Worm (Caenorhabditis elegans) whole organism, L4 larva: ENCODE results near the gene Y105C5B.1.

Experiments used
- R02D3.7 ChIP-seq: fragments of 150-350 bp; sonication (generic microtip); optimal IDR thresholded peaks from 3 replicates; lab custom pipeline; 2014; ENCODE audit warnings: missing biosample characterization, missing genetic modification characterization
- T26A8.4 ChIP-seq: fragments of 200-800 bp; sonication (Bioruptor generic); IDR thresholded peaks from 2 replicates; pipeline ENCODE4 v1.3.6; 2022; ENCODE audit warnings: missing genetic modification characterization, missing compliant biosample characterization
- Y5F2A.4 ChIP-seq: fragments of 200-800 bp; sonication (Bioruptor generic); optimal IDR thresholded peaks from 2 replicates; lab custom pipeline; 2018; ENCODE audit warnings: mild to moderate bottlenecking, missing genetic modification characterization, missing compliant biosample characterization
- aha-1 ChIP-seq: fragments of 150-350 bp; peaks from one replicate; lab custom pipeline; 2014; ENCODE audit warnings: missing biosample characterization, missing genetic modification characterization
- aly-2 ChIP-seq: sonication (generic microtip); optimal IDR thresholded peaks from 2 replicates; lab custom pipeline; 2018; ENCODE audit warnings: missing biosample characterization, missing genetic modification characterization
- attf-4 ChIP-seq: sonication (generic microtip); optimal IDR thresholded peaks from 3 replicates; lab custom pipeline; 2017; ENCODE audit warnings: missing biosample characterization, missing genetic modification characterization
- ceh-44 ChIP-seq: fragments of 200-800 bp; sonication (Bioruptor generic); IDR thresholded peaks from 2 replicates; pipeline ENCODE4 v1.3.6; 2022; ENCODE audit warnings: missing genetic modification reagents, missing genetic modification characterization, missing compliant biosample characterization
- ceh-82 ChIP-seq: sonication (generic microtip); optimal IDR thresholded peaks from 2 replicates; lab custom pipeline; 2017; ENCODE audit warnings: missing biosample characterization, missing genetic modification characterization
- cey-2 ChIP-seq: sonication (generic microtip); optimal IDR thresholded peaks from 3 replicates; lab custom pipeline; 2017; ENCODE audit warnings: missing genetic modification characterization, mild to moderate bottlenecking, missing compliant biosample characterization, antibody characterized with exemption, borderline replicate concordance; ENCODE audit not compliant: insufficient read depth
- daf-12 ChIP-seq: fragments of 150-350 bp; optimal IDR thresholded peaks from 2 replicates; lab custom pipeline; 2014; ENCODE audit warnings: missing biosample characterization, missing genetic modification reagents, missing genetic modification characterization
- dve-1 ChIP-seq: sonication (generic microtip); optimal IDR thresholded peaks from 2 replicates; lab custom pipeline; 2017; ENCODE audit warnings: antibody characterized with exemption, mild to moderate bottlenecking, missing genetic modification characterization, missing compliant biosample characterization; ENCODE audit not compliant: insufficient read depth
- fkh-10 ChIP-seq: fragments of 150-350 bp; optimal IDR thresholded peaks from 2 replicates; lab custom pipeline; 2014; ENCODE audit warnings: missing biosample characterization, missing genetic modification reagents, missing genetic modification characterization
- gei-8 ChIP-seq: fragments of 200-800 bp; sonication (Bioruptor generic); optimal IDR thresholded peaks from 2 replicates; lab custom pipeline; 2018; ENCODE audit warnings: mild to moderate bottlenecking, missing genetic modification characterization, missing compliant biosample characterization
- hlh-30 ChIP-seq: sonication (generic microtip); optimal IDR thresholded peaks from 2 replicates; lab custom pipeline; 2017; ENCODE audit warnings: antibody characterized with exemption, mild to moderate bottlenecking, missing genetic modification characterization, missing compliant biosample characterization; ENCODE audit not compliant: insufficient read depth
- jun-1 ChIP-seq: fragments of 150-350 bp; optimal IDR thresholded peaks from 2 replicates; lab custom pipeline; 2014; ENCODE audit warnings: missing biosample characterization, missing genetic modification reagents, missing genetic modification characterization
- lim-7 ChIP-seq: fragments of 200-800 bp; sonication (Bioruptor generic); IDR thresholded peaks from 2 replicates; pipeline ENCODE4 v1.3.6; 2022; ENCODE audit warnings: missing genetic modification characterization, missing compliant biosample characterization
- lin-29 ChIP-seq: fragments of 200-800 bp; sonication (Bioruptor generic); IDR thresholded peaks from 2 replicates; pipeline ENCODE4 v1.3.6; 2022; ENCODE audit warnings: missing genetic modification reagents, missing genetic modification characterization, missing compliant biosample characterization
- lin-39 ChIP-seq: fragments of 150-350 bp; optimal IDR thresholded peaks from 2 replicates; lab custom pipeline; 2014; ENCODE audit warnings: missing biosample characterization, missing genetic modification reagents, missing genetic modification characterization
- lir-3 ChIP-seq: sonication (generic microtip); optimal IDR thresholded peaks from 2 replicates; lab custom pipeline; 2016; ENCODE audit warnings: mild to moderate bottlenecking, missing genetic modification characterization, missing compliant biosample characterization
- madf-5 ChIP-seq, 2 experiments: fragments of 200-800 bp; sonication (Bioruptor generic); IDR thresholded peaks; 2 replicates each; pipeline ENCODE4 v1.3.6; 2022; ENCODE audit warnings: missing compliant biosample characterization in 2 of 2, missing genetic modification characterization in 2 of 2
- madf-9 ChIP-seq: fragments of 200-800 bp; sonication (Bioruptor generic); conservative IDR thresholded peaks from 2 replicates; pipeline ENCODE4 v1.3.6; 2022; ENCODE audit warnings: missing genetic modification reagents, missing genetic modification characterization, missing compliant biosample characterization
- mdt-29 ChIP-seq: fragments of 200-800 bp; sonication (Bioruptor generic); IDR thresholded peaks from 2 replicates; pipeline ENCODE4 v1.3.6; 2022; ENCODE audit warnings: missing genetic modification reagents, missing genetic modification characterization, missing compliant biosample characterization
- mep-1 ChIP-seq: fragments of 150-350 bp; sonication (generic microtip); optimal IDR thresholded peaks from 3 replicates; lab custom pipeline; 2014; ENCODE audit warnings: missing biosample characterization, missing genetic modification characterization
- mes-2 ChIP-seq: sonication (generic microtip); optimal IDR thresholded peaks from 2 replicates; lab custom pipeline; 2016; ENCODE audit warnings: missing genotype, mild to moderate bottlenecking, missing genetic modification characterization, missing compliant biosample characterization; ENCODE audit not compliant: poor library complexity, severe bottlenecking
- mxl-2 ChIP-seq: fragments of 200-800 bp; sonication (Bioruptor generic); conservative IDR thresholded peaks from 2 replicates; pipeline ENCODE4 v1.3.6; 2022; ENCODE audit warnings: missing genetic modification reagents, missing genetic modification characterization, missing compliant biosample characterization
- nhr-11 ChIP-seq: fragments of 150-350 bp; optimal IDR thresholded peaks from 2 replicates; lab custom pipeline; 2014; ENCODE audit warnings: missing biosample characterization, missing genetic modification characterization
- nhr-28 ChIP-seq: fragments of 150-350 bp; optimal IDR thresholded peaks from 2 replicates; lab custom pipeline; 2014; ENCODE audit warnings: missing biosample characterization, missing genetic modification characterization
- nhr-41 ChIP-seq: fragments of 200-800 bp; sonication (Bioruptor generic); IDR thresholded peaks from 2 replicates; pipeline ENCODE4 v1.3.6; 2022; ENCODE audit warnings: missing genetic modification reagents, missing genetic modification characterization, missing compliant biosample characterization
- nhr-42 ChIP-seq: fragments of 200-800 bp; sonication (Bioruptor generic); IDR thresholded peaks from 2 replicates; pipeline ENCODE4 v1.3.6; 2022; ENCODE audit warnings: missing genetic modification characterization, missing compliant biosample characterization
- nhr-6 ChIP-seq: fragments of 150-350 bp; optimal IDR thresholded peaks from 2 replicates; lab custom pipeline; 2014; ENCODE audit warnings: missing biosample characterization, missing genetic modification characterization
- nhr-76 ChIP-seq: fragments of 150-350 bp; optimal IDR thresholded peaks from 2 replicates; lab custom pipeline; 2014; ENCODE audit warnings: missing biosample characterization, missing genetic modification characterization
- nhr-77 ChIP-seq: fragments of 150-350 bp; optimal IDR thresholded peaks from 2 replicates; lab custom pipeline; 2014; ENCODE audit warnings: missing biosample characterization, missing genetic modification characterization
- rbr-2 ChIP-seq: sonication (generic microtip); optimal IDR thresholded peaks from 2 replicates; lab custom pipeline; 2016; ENCODE audit warnings: missing genotype, missing genetic modification characterization, missing compliant biosample characterization
- sdz-12 ChIP-seq: fragments of 200-800 bp; sonication (Bioruptor generic); optimal IDR thresholded peaks from 2 replicates; lab custom pipeline; 2018; ENCODE audit warnings: mild to moderate bottlenecking, missing genetic modification characterization, missing compliant biosample characterization
- set-16 ChIP-seq: fragments of 200-800 bp; sonication (Bioruptor generic); IDR thresholded peaks from 2 replicates; pipeline ENCODE4 v1.3.6; 2022; ENCODE audit warnings: missing genetic modification reagents, missing genetic modification characterization, missing compliant biosample characterization
- skn-1 ChIP-seq: fragments of 150-350 bp; optimal IDR thresholded peaks from 2 replicates; lab custom pipeline; 2014; ENCODE audit warnings: missing biosample characterization, missing genetic modification characterization
- snpc-1.2 ChIP-seq: fragments of 200-800 bp; sonication (Bioruptor generic); IDR thresholded peaks from 2 replicates; pipeline ENCODE4 v1.3.6; 2022; ENCODE audit warnings: missing genetic modification reagents, missing genetic modification characterization, missing compliant biosample characterization
- spr-1 ChIP-seq: sonication (generic microtip); optimal IDR thresholded peaks from 2 replicates; lab custom pipeline; 2016; ENCODE audit warnings: mild to moderate bottlenecking, missing genetic modification characterization, missing compliant biosample characterization
- spr-3 ChIP-seq: fragments of 200-800 bp; sonication (Bioruptor generic); optimal IDR thresholded peaks from 2 replicates; lab custom pipeline; 2018; ENCODE audit warnings: mild to moderate bottlenecking, missing genetic modification characterization, missing compliant biosample characterization
- tra-1 ChIP-seq: fragments of 200-800 bp; sonication (Bioruptor generic); IDR thresholded peaks from 2 replicates; pipeline ENCODE4 v1.3.6; 2022; ENCODE audit warnings: missing genetic modification reagents, missing genetic modification characterization, missing compliant biosample characterization
- unc-62 ChIP-seq, 3 experiments: fragments of 150-350 bp in 1 of 3; sonication (generic microtip); optimal IDR thresholded peaks in 2 of 3; peaks in 1 of 3; 1 replicate in 1 of 3; 2 replicates in 2 of 3; lab custom pipeline; 2014 to 2017; ENCODE audit warnings: missing biosample characterization in 3 of 3, missing genetic modification characterization in 3 of 3, missing genetic modification reagents in 3 of 3, missing genotype in 1 of 3
- vab-7 ChIP-seq: fragments of 200-800 bp; sonication (Bioruptor generic); IDR thresholded peaks from 2 replicates; pipeline ENCODE4 v1.3.6; 2022; ENCODE audit warnings: missing genetic modification reagents, missing genetic modification characterization, missing compliant biosample characterization
- zag-1 ChIP-seq: fragments of 150-350 bp; optimal IDR thresholded peaks from 2 replicates; lab custom pipeline; 2014; ENCODE audit warnings: missing biosample characterization, missing genetic modification characterization
- zfp-3 ChIP-seq: fragments of 200-800 bp; sonication (Bioruptor generic); conservative IDR thresholded peaks from 2 replicates; pipeline ENCODE4 v1.3.6; 2022; ENCODE audit warnings: missing genetic modification reagents, missing genetic modification characterization, missing compliant biosample characterization

The Y105C5B.1 gene

DNA sequence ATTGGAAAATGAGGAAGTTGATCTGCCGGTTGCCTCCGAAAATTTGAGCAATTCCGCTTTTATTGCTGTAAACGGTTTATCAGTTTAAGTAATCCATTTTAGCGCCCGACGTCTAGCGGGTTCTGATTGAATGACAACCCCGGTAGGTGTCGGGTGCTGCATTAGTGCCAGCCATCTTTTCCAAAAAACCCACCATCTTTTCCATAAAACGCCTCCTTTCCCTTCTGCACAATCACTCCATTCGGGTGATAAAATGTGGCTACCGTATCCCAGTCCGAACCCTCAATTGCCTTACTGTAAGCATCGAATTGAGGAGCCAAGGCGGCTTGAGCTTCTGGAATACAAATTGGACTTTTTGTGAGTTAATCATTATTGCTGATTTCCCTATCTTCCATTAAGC is 29.7 kb downstream of the Y105C5B.1 start (continued):
- TF ChIP-seq daf-12 (tag; lab: Kevin White, UChicago) (no peak), madf-9 (GFP tag; lab: Robert Waterston, UW) (no peak), attf-4 (tag; lab: Kevin White, UChicago) (no peak), sdz-12 (GFP tag; lab: Kevin White, UChicago) (peak; percentile 56), vab-7 (GFP tag; lab: Robert Waterston, UW) (no peak), ceh-44 (GFP tag; lab: Robert Waterston, UW) (no peak), lin-29 (GFP tag; lab: Robert Waterston, UW) (no peak), lin-39 (tag; lab: Kevin White, UChicago) (no peak), snpc-1.2 (GFP tag; lab: Robert Waterston, UW) (0 out of 2 replicates have a peak, but pooled peaks have one; percentile 15)

ce11 chrIV:15901123-15901522 is 30.7 kb downstream of the Y105C5B.1 start, which contains the start of gene Y105C5B.5:
Gene Y105C5B.5 (minus strand): TSS chrIV:15901225.
- TF ChIP-seq mes-2 (tag; lab: Kevin White, UChicago) = no peak
- TF ChIP-seq lin-29 (GFP tag; lab: Robert Waterston, UW) = no peak
- peak; percentile 28 for TF ChIP-seq aha-1 (tag; lab: Kevin White, UChicago)
- no peak for TF ChIP-seq snpc-1.2 (GFP tag; lab: Robert Waterston, UW)
- TF ChIP-seq T26A8.4 (GFP tag; lab: Robert Waterston, UW) = no peak
- TF ChIP-seq nhr-76 (tag; lab: Kevin White, UChicago) = peak; percentile 19
- no peak for TF ChIP-seq gei-8
- TF ChIP-seq hlh-30 (tag; lab: Kevin White, UChicago) = peak; percentile 65
- no peak for TF ChIP-seq lim-7 (GFP tag; lab: Robert Waterston, UW)
- peak; percentile 18 for TF ChIP-seq nhr-11
- TF ChIP-seq jun-1 (tag; lab: Kevin White, UChicago) = no peak
- TF ChIP-seq rbr-2 (tag; lab: Kevin White, UChicago) = no peak
- TF ChIP-seq nhr-41 (GFP tag; lab: Robert Waterston, UW) = no peak
- 0 out of 2 replicates have a peak, but pooled peaks have one; percentile 35 for TF ChIP-seq mdt-29 (GFP tag; lab: Robert Waterston, UW)
- TF ChIP-seq Y5F2A.4 (GFP tag; lab: Kevin White, UChicago) = no peak
- no peak for TF ChIP-seq ceh-82 (tag; lab: Kevin White, UChicago)
- no peak for TF ChIP-seq madf-5 (GFP tag; IDR thresholded peaks at IDR 0.05; lab: Robert Waterston, UW)
- TF ChIP-seq tra-1 (GFP tag; lab: Robert Waterston, UW) = no peak
- TF ChIP-seq R02D3.7 (tag; lab: Kevin White, UChicago) = no peak
- no peak for TF ChIP-seq mxl-2 (GFP tag; lab: Robert Waterston, UW)
- TF ChIP-seq spr-1 (tag; lab: Kevin White, UChicago) = no peak
- TF ChIP-seq nhr-6 (tag; lab: Kevin White, UChicago) = no peak
- TF ChIP-seq mep-1 (tag; lab: Kevin White, UChicago) = no peak
- TF ChIP-seq aly-2 (tag; lab: Kevin White, UChicago) = no peak
- TF ChIP-seq nhr-77 = peak; percentile 52
- peak; percentile 100 for TF ChIP-seq nhr-28 (tag; lab: Kevin White, UChicago)
- TF ChIP-seq, all 104 proteins: peak for 7

ce11 chrIV:15906059-15906632 is 35.7 kb downstream of the Y105C5B.1 start, which contains the start of gene srv-15:
Gene srv-15 (plus strand): TSS chrIV:15906582.
- no peak for TF ChIP-seq zfp-3 (GFP tag; lab: Robert Waterston, UW)
- TF ChIP-seq rbr-2 (tag; lab: Kevin White, UChicago) = no peak
- peak; percentile 8 for TF ChIP-seq nhr-11
- TF ChIP-seq aha-1 (tag; lab: Kevin White, UChicago) = peak; percentile 61
- TF ChIP-seq skn-1 (tag; lab: Kevin White, UChicago) = no peak

- TF ChIP-seq jun-1 (tag; lab: Kevin White, UChicago) (no peak), cey-2 (tag; lab: Kevin White, UChicago) (no peak), nhr-42 (GFP tag; lab: Robert Waterston, UW) (no peak), snpc-1.2 (GFP tag; lab: Robert Waterston, UW) (no peak), Y5F2A.4 (GFP tag; lab: Kevin White, UChicago) (no peak), nhr-11 (no peak), lir-3 (no peak), set-16 (GFP tag; lab: Robert Waterston, UW) (no peak), spr-3 (GFP tag; lab: Kevin White, UChicago) (no peak), zag-1 (tag; lab: Kevin White, UChicago) (no peak), fkh-10 (no peak), lim-7 (GFP tag; lab: Robert Waterston, UW) (no peak), dve-1 (no peak), unc-62 (GFP tag; optimal IDR thresholded peaks at IDR 0.05 in 1 of 2; lab: Kevin White, UChicago) (no peak), unc-62 (tag; optimal IDR thresholded peaks at IDR 0.05; lab: Kevin White, UChicago) (no peak)
These were observed 37.8 kb downstream of the Y105C5B.1 start for ce11 chrIV:15908251-15908650.
